Fruit fly (Drosophila melanogaster) whole organism, prepupa: ENCODE data around the gene ort.

Experiments used
- Blimp-1 ChIP-seq: fragments of 200-800 bp; sonication (Bioruptor generic); optimal IDR thresholded peaks from 3 replicates; lab custom pipeline; 2017; ENCODE audit warnings: missing biosample characterization, missing genetic modification characterization, mild to moderate bottlenecking, moderate library complexity, missing genetic modification reagents
- CG10631 ChIP-seq: fragments of 200-800 bp; sonication (Bioruptor generic); optimal IDR thresholded peaks from 2 replicates; lab custom pipeline; 2016; ENCODE audit warnings: missing biosample characterization, missing genetic modification characterization
- CG11902 ChIP-seq: fragments of 200-800 bp; sonication (Bioruptor generic); optimal IDR thresholded peaks from 3 replicates; lab custom pipeline; 2016; ENCODE audit warnings: missing biosample characterization, missing genetic modification characterization
- CG15336 ChIP-seq: fragments of 200-800 bp; sonication (Bioruptor generic); IDR thresholded peaks from 2 replicates; pipeline ENCODE4 v1.3.6; 2022; ENCODE audit warnings: missing biosample characterization, missing genetic modification characterization
- CG1621 ChIP-seq: fragments of 200-800 bp; sonication (Bioruptor generic); optimal IDR thresholded peaks from 3 replicates; lab custom pipeline; 2018; ENCODE audit warnings: missing biosample characterization, mild to moderate bottlenecking, missing genetic modification characterization
- CG16779 ChIP-seq: fragments of 200-800 bp; sonication (Bioruptor generic); optimal IDR thresholded peaks from 3 replicates; lab custom pipeline; 2017; ENCODE audit warnings: missing biosample characterization, mild to moderate bottlenecking, missing genetic modification characterization
- CG3032 ChIP-seq: fragments of 200-800 bp; optimal IDR thresholded peaks from 2 replicates; lab custom pipeline; 2019; ENCODE audit warnings: missing biosample characterization, mild to moderate bottlenecking, missing genetic modification characterization, moderate library complexity
- CG31627 ChIP-seq: fragments of 200-800 bp; sonication (Bioruptor generic); optimal IDR thresholded peaks from 3 replicates; lab custom pipeline; 2016; ENCODE audit warnings: missing biosample characterization, missing genetic modification characterization
- CG32006 ChIP-seq: fragments of 200-800 bp; sonication (Bioruptor generic); optimal IDR thresholded peaks from 3 replicates; lab custom pipeline; 2017; ENCODE audit warnings: missing biosample characterization, mild to moderate bottlenecking, missing genetic modification characterization
- CG3919 ChIP-seq: fragments of 200-800 bp; sonication (Bioruptor generic); optimal IDR thresholded peaks from 3 replicates; lab custom pipeline; 2016; ENCODE audit warnings: missing biosample characterization, missing genetic modification characterization
- CG6163 ChIP-seq: fragments of 200-800 bp; sonication (Bioruptor generic); IDR thresholded peaks from 3 replicates; pipeline ENCODE4 v1.3.6; 2022; ENCODE audit warnings: missing biosample characterization, missing genetic modification characterization
- CG6854 ChIP-seq: fragments of 200-800 bp; sonication (Bioruptor generic); optimal IDR thresholded peaks from 2 replicates; lab custom pipeline; 2017; ENCODE audit warnings: missing biosample characterization, mild to moderate bottlenecking, missing genetic modification characterization
- CG7368 ChIP-seq: fragments of 200-800 bp; sonication (Bioruptor generic); optimal IDR thresholded peaks from 3 replicates; lab custom pipeline; 2016; ENCODE audit warnings: missing biosample characterization, missing genetic modification characterization
- CG8119 ChIP-seq: fragments of 200-800 bp; sonication (Bioruptor generic); IDR thresholded peaks from 3 replicates; pipeline ENCODE4 v1.3.6; 2022; ENCODE audit warnings: missing biosample characterization, missing genetic modification characterization
- CG8319 ChIP-seq: fragments of 200-800 bp; sonication (Bioruptor generic); optimal IDR thresholded peaks from 3 replicates; lab custom pipeline; 2016; ENCODE audit warnings: missing biosample characterization, missing genetic modification characterization
- CG8632 ChIP-seq: fragments of 200-800 bp; sonication (Bioruptor generic); optimal IDR thresholded peaks from 3 replicates; lab custom pipeline; 2016; ENCODE audit warnings: missing biosample characterization, missing genetic modification characterization
- Eip78C ChIP-seq: fragments of 200-800 bp; sonication (Bioruptor generic); peaks from one replicate; lab custom pipeline; 2016; ENCODE audit warnings: missing biosample characterization, missing genetic modification characterization
- Ets21C ChIP-seq: fragments of 200-800 bp; sonication (Bioruptor generic); optimal IDR thresholded peaks from 3 replicates; lab custom pipeline; 2016; ENCODE audit warnings: missing biosample characterization, missing genetic modification characterization
- Hr38 ChIP-seq: sonication (Bioruptor generic); optimal IDR thresholded peaks from 2 replicates; lab custom pipeline; 2016; ENCODE audit warnings: missing biosample characterization, missing genetic modification characterization
- Hr39 ChIP-seq: fragments of 200-800 bp; sonication (Bioruptor generic); optimal IDR thresholded peaks from 2 replicates; lab custom pipeline; 2016; ENCODE audit warnings: missing biosample characterization, missing genetic modification characterization
- Hr4 ChIP-seq: fragments of 200-800 bp; sonication (Bioruptor generic); optimal IDR thresholded peaks from 3 replicates; lab custom pipeline; 2016; ENCODE audit warnings: missing biosample characterization, missing genetic modification characterization
- Met ChIP-seq: fragments of 200-800 bp; sonication (Bioruptor generic); optimal IDR thresholded peaks from 3 replicates; lab custom pipeline; 2016; ENCODE audit warnings: missing biosample characterization, missing genetic modification characterization
- OdsH ChIP-seq: fragments of 200-800 bp; sonication (Bioruptor generic); optimal IDR thresholded peaks from 3 replicates; lab custom pipeline; 2016; ENCODE audit warnings: missing biosample characterization, missing genetic modification characterization
- Smox ChIP-seq: fragments of 200-800 bp; sonication (Bioruptor generic); optimal IDR thresholded peaks from 3 replicates; lab custom pipeline; 2016; ENCODE audit warnings: missing biosample characterization, missing genetic modification characterization
- Sox102F ChIP-seq: fragments of 200-800 bp; sonication (Bioruptor generic); optimal IDR thresholded peaks from 2 replicates; lab custom pipeline; 2016; ENCODE audit warnings: missing biosample characterization, mild to moderate bottlenecking, missing genetic modification characterization
- Sox14 ChIP-seq: fragments of 200-800 bp; sonication (Bioruptor generic); optimal IDR thresholded peaks from 3 replicates; lab custom pipeline; 2016; ENCODE audit warnings: missing biosample characterization, missing genetic modification characterization
- Sox15 ChIP-seq: fragments of 200-800 bp; sonication (Bioruptor generic); optimal IDR thresholded peaks from 3 replicates; lab custom pipeline; 2016; ENCODE audit warnings: missing biosample characterization, missing genetic modification characterization
- achi ChIP-seq: fragments of 200-800 bp; sonication (Bioruptor generic); optimal IDR thresholded peaks from 3 replicates; lab custom pipeline; 2016; ENCODE audit warnings: missing biosample characterization, missing genetic modification characterization
- acj6 ChIP-seq: fragments of 200-800 bp; sonication (Bioruptor generic); optimal IDR thresholded peaks from 3 replicates; lab custom pipeline; 2016; ENCODE audit warnings: missing biosample characterization, missing genetic modification characterization
- cyc ChIP-seq: fragments of 200-800 bp; sonication (Bioruptor generic); optimal IDR thresholded peaks from 3 replicates; lab custom pipeline; 2016; ENCODE audit warnings: missing biosample characterization, missing genetic modification characterization
- dsx ChIP-seq: fragments of 200-800 bp; optimal IDR thresholded peaks from 3 replicates; lab custom pipeline; 2019; ENCODE audit warnings: missing biosample characterization, mild to moderate bottlenecking, missing genetic modification characterization, moderate library complexity; ENCODE audit not compliant: poor library complexity, severe bottlenecking
- eg ChIP-seq: fragments of 200-800 bp; sonication (Bioruptor generic); IDR thresholded peaks from 3 replicates; pipeline ENCODE4 v1.3.6; 2022; ENCODE audit warnings: missing biosample characterization, missing genetic modification characterization
- esn ChIP-seq: fragments of 200-800 bp; sonication (Bioruptor generic); optimal IDR thresholded peaks from 2 replicates; lab custom pipeline; 2016; ENCODE audit warnings: missing biosample characterization, mild to moderate bottlenecking, missing genetic modification characterization, moderate library complexity
- fd59A ChIP-seq: fragments of 200-800 bp; sonication (Bioruptor generic); optimal IDR thresholded peaks from 2 replicates; lab custom pipeline; 2017; ENCODE audit warnings: missing biosample characterization, mild to moderate bottlenecking, missing genetic modification characterization, missing genetic modification reagents
- fkh ChIP-seq: fragments of 200-800 bp; sonication (Bioruptor generic); optimal IDR thresholded peaks from 3 replicates; lab custom pipeline; 2017; ENCODE audit warnings: missing biosample characterization, mild to moderate bottlenecking, missing genetic modification characterization, moderate library complexity
- lz ChIP-seq: fragments of 200-800 bp; sonication (Bioruptor generic); optimal IDR thresholded peaks from 3 replicates; lab custom pipeline; 2016; ENCODE audit warnings: missing biosample characterization, missing genetic modification characterization
- salr ChIP-seq, 2 experiments: fragments of 200-800 bp; sonication (Bioruptor generic); optimal IDR thresholded peaks; 3 replicates each; lab custom pipeline; 2016 to 2018; ENCODE audit warnings: missing biosample characterization in 2 of 2, missing genetic modification characterization in 2 of 2, mild to moderate bottlenecking in 1 of 2
- ss ChIP-seq, 2 experiments: fragments of 200-800 bp; sonication (Bioruptor generic); optimal IDR thresholded peaks; 2 replicates in 1 of 2; 3 replicates in 1 of 2; lab custom pipeline; 2017 to 2018; ENCODE audit warnings: mild to moderate bottlenecking in 2 of 2, missing biosample characterization in 2 of 2, missing genetic modification characterization in 2 of 2, moderate library complexity in 1 of 2
- svp ChIP-seq: fragments of 200-800 bp; sonication (Bioruptor generic); peaks from one replicate; lab custom pipeline; 2016; ENCODE audit warnings: missing biosample characterization, missing genetic modification characterization
- topi ChIP-seq: fragments of 200-800 bp; sonication (Bioruptor generic); optimal IDR thresholded peaks from 3 replicates; lab custom pipeline; 2016; ENCODE audit warnings: missing biosample characterization, missing genetic modification characterization
- vri ChIP-seq: fragments of 200-800 bp; sonication (Bioruptor generic); optimal IDR thresholded peaks from 3 replicates; lab custom pipeline; 2016; ENCODE audit warnings: missing biosample characterization, mild to moderate bottlenecking, missing genetic modification characterization

ort gene

DNA sequence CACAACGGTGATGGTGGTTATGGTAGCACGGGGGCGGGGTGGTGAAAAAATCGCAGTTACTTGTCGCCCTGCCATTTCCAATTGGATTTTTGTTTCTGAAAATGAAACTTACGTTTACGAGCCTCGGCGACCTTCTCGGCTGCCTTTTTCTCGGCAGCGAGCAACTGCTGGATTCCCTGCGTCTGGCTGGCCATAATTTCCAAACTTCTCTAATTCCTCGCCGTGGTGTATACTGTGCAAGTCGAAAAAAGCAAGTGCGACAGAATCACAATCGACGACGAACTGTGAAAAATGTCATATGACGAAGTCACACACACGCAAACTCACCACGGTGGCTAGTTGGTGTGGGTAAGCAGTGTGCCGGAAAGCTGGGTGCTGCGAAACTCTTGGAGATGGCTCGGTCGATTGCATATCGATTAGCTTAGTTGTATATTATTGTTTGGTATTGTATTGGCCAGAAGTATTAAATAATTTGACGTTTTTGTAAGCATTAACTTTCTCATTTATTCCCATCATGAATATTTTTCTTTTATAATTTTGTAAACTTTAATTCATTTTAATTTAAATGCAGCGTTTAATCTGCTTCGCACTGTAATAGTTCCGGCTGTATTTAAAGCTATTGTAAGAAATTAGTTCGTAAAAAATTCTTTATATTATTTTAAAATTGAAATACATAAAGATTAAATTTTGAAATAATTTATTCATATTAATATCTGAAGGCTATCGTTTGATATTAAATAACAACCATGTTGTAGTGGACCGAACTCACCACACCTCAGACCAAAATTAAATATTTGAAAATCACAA lies 15.3 kb upstream of the ort start, which contains the start of gene Vha13:
Vha13 (minus strand) TSS at position 293 of the 807 bp plus-strand sequence.
- TF ChIP-seq Hr39 = peak; percentile 58
- TF ChIP-seq CG16779 (tag; lab: Kevin White, UChicago) = peak; percentile 56
- no peak for TF ChIP-seq CG3032 (tag; lab: Kevin White, UChicago)
- no peak for TF ChIP-seq salr (GFP tag; optimal IDR thresholded peaks at IDR 0.05; lab: Kevin White, UChicago)
- TF ChIP-seq cyc = peak; percentile 5
- peak; percentile 31; the same call in 1 of the 3 replicates for TF ChIP-seq CG8119 (GFP tag; lab: Robert Waterston, UW)
- TF ChIP-seq Eip78C = peak; percentile 68
- no peak for TF ChIP-seq CG32006 (GFP tag; lab: Kevin White, UChicago)
- TF ChIP-seq Met = no peak
- TF ChIP-seq ss (GFP tag; optimal IDR thresholded peaks at IDR 0.05; lab: Kevin White, UChicago) = peak; percentile 49 to 57
- peak; percentile 10 for TF ChIP-seq Blimp-1
- peak; percentile 15 for TF ChIP-seq CG7368 (GFP tag; lab: Kevin White, UChicago)
- TF ChIP-seq OdsH (GFP tag; lab: Kevin White, UChicago) = peak; percentile 26
- peak; percentile 51 for TF ChIP-seq CG10631
- TF ChIP-seq CG11902 (GFP tag; lab: Kevin White, UChicago) = peak; percentile 32
- TF ChIP-seq achi (GFP tag; lab: Kevin White, UChicago) = peak; percentile 28
- TF ChIP-seq Sox102F (GFP tag; lab: Kevin White, UChicago) = peak; percentile 64
- no peak for TF ChIP-seq vri (GFP tag; lab: Kevin White, UChicago)
- peak; percentile 28 for TF ChIP-seq topi
- TF ChIP-seq esn (GFP tag; lab: Kevin White, UChicago) = peak; percentile 21
- TF ChIP-seq Hr4 (GFP tag; lab: Kevin White, UChicago) = peak; percentile 6
- peak; percentile 46; the same call in 1 of the 3 replicates for TF ChIP-seq CG6163
- TF ChIP-seq svp (GFP tag; lab: Kevin White, UChicago) = peak; percentile 74
- peak; percentile 50 for TF ChIP-seq CG3919 (GFP tag; lab: Kevin White, UChicago)
- no peak for TF ChIP-seq CG8632 (GFP tag; lab: Kevin White, UChicago)
- no peak for TF ChIP-seq Sox15
- TF ChIP-seq fd59A (GFP tag; lab: Kevin White, UChicago) = no peak
- peak; percentile 36 for TF ChIP-seq Ets21C (GFP tag; lab: Kevin White, UChicago)
- TF ChIP-seq dsx (GFP tag; lab: Kevin White, UChicago) = peak; percentile 2
- TF ChIP-seq CG6854 (GFP tag; lab: Kevin White, UChicago) = peak; percentile 87
- no peak for TF ChIP-seq Hr38
- TF ChIP-seq CG1621 (tag; lab: Kevin White, UChicago) = peak; percentile 15
- peak; percentile 32 for TF ChIP-seq Smox (GFP tag; lab: Kevin White, UChicago)
- TF ChIP-seq acj6 (GFP tag; lab: Kevin White, UChicago) = peak; percentile 20
- TF ChIP-seq lz = peak; percentile 42
- peak; percentile 49 for TF ChIP-seq CG31627 (GFP tag; lab: Kevin White, UChicago)
- TF ChIP-seq Sox14 (GFP tag; lab: Kevin White, UChicago) = peak; percentile 11
- TF ChIP-seq CG8319 (GFP tag; lab: Kevin White, UChicago) = peak; percentile 1
- no peak for TF ChIP-seq CG15336 (GFP tag; lab: Robert Waterston, UW)
- peak; percentile 38 for TF ChIP-seq fkh

DNA sequence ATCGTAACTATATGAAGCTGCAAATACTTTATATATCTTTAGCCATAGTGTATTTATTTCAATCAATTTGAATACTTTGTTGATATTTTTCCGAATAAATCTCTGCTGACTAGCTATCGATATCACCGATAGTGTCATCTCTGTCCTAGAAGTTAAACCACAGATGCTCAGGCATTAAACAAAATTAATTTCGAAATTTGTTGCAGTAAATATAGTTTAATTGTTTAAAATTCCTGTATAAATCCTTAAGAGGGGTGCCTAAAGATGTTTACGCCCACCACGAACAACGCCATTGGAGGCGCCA lies 14.7 kb upstream of the ort start, which contains the start of gene Nup58:
Nup58 (plus strand) TSS at position 126 of the 304 bp plus-strand sequence.
- TF ChIP-seq CG8319 (GFP tag; lab: Kevin White, UChicago) (no peak), Hr38 (no peak), Eip78C (peak; percentile 22), dsx (GFP tag; lab: Kevin White, UChicago) (peak; percentile 30), eg (0 out of 3 replicates have a peak, but pooled peaks have one; percentile 17), CG8632 (GFP tag; lab: Kevin White, UChicago) (no peak), CG31627 (GFP tag; lab: Kevin White, UChicago) (peak; percentile 21), lz (peak; percentile 10), Hr39 (peak; percentile 24)
